Worm (Caenorhabditis elegans): ENCODE results near the gene F10E7.5.

F10E7.5 gene

DNA sequence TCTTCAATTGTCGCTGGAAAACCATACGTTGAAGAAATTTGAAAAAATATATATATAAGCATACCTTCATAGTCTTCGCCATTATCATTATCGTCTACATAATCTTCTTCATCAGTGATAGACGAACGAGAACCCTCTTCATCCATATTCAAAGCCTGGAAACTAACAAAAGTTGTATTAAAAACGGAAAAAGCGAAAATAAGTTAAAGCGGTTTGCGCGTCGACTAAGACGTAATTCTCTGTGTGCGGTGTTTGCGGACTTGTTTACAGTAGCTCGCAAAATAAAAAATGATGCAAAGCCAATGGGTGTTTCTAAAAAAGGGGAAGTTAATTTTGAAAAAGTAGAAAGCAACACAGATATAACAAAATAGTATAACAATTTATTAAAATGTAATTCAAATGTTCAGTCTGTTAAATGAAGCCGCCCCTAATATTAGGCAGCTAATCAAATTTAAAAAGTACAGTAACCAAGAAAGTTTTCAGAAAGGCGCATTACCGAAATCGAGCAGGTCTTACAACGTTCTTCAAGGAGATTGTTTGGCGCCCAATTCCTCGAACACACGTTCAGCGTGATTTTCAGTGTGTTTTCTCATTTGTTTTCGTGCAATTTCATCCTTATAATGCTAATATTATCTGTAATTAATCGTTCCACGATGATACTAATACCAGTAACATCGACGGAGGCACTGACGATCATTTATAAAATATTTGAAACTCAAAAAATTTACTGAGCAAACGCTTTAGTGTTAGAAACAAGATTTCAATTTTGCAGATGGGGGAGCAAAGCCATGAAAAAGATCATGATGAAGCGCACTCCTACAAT, 20.3 kb downstream of the F10E7.5 start, which contains the start of the genes T07F8.4 and gld-3:
Gene T07F8.4 (minus strand): TSS at position 162 of the 823 bp plus-strand sequence.
Gene gld-3 (plus strand): TSS at position 773 of the 823 bp plus-strand sequence.
- TF ChIP-seq hmbx-1 (tag; optimal IDR thresholded peaks at IDR 0.05) (no peak), sea-1 (GFP tag; conservative IDR thresholded peaks at IDR 0.05) (no peak), aly-1 (tag; optimal IDR thresholded peaks at IDR 0.05) (no peak), tbx-37 (GFP tag; conservative IDR thresholded peaks at IDR 0.05) (no peak), F13C5.2 (tag; optimal IDR thresholded peaks at IDR 0.05) (no peak), pes-1 (GFP tag; IDR thresholded peaks at IDR 0.05) (no peak), ama-1 (optimal IDR thresholded peaks at IDR 0.05) (no peak)

DNA sequence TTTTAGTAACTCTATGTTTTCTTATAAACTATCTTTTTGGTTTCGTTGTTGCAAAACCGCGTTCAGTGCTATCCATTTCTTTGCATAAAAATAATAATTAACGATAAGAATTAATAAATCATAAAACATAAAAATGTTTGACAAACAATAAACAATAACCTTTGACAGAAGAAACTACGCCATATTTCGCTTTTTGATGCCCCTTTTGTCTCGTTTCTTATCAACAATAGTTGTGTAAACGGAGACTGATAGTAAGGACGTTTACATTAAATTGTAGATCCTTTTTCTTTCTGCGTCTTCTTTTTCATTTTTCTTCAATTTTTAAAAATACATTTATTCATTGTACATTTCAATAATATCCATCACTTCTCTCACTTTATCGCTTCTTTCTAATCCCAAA, 27.3 kb downstream of the F10E7.5 start:
- no peak for TF ChIP-seq aly-1 (tag; optimal IDR thresholded peaks at IDR 0.05)
- TF ChIP-seq flt-1 (GFP tag; IDR thresholded peaks at IDR 0.05), result no peak
- TF ChIP-seq ceh-13 (GFP tag; optimal IDR thresholded peaks at IDR 0.05), result no peak
- no peak for TF ChIP-seq hnd-1 (tag; optimal IDR thresholded peaks at IDR 0.05)
- TF ChIP-seq ets-7 (tag; optimal IDR thresholded peaks at IDR 0.05), result no peak
- TF ChIP-seq hmbx-1 (tag; optimal IDR thresholded peaks at IDR 0.05), result no peak
- no peak for TF ChIP-seq scrt-1 (GFP tag; IDR thresholded peaks at IDR 0.05)
- no peak for TF ChIP-seq ama-1 (optimal IDR thresholded peaks at IDR 0.05)
- TF ChIP-seq tbx-11 (GFP tag; IDR thresholded peaks at IDR 0.05), result no peak
- no peak for TF ChIP-seq sea-1 (GFP tag; conservative IDR thresholded peaks at IDR 0.05)
- no peak for TF ChIP-seq tbx-37 (GFP tag; conservative IDR thresholded peaks at IDR 0.05)
- no peak for TF ChIP-seq F13C5.2 (tag; optimal IDR thresholded peaks at IDR 0.05)
- TF ChIP-seq hmg-4 (GFP tag; optimal IDR thresholded peaks at IDR 0.05), result no peak
- no peak for TF ChIP-seq tra-4 (tag; optimal IDR thresholded peaks at IDR 0.05)
- no peak for TF ChIP-seq ceh-36 (tag; optimal IDR thresholded peaks at IDR 0.05)
- no peak for TF ChIP-seq B0310.2 (tag; optimal IDR thresholded peaks at IDR 0.05)
- no peak for TF ChIP-seq pes-1 (GFP tag; IDR thresholded peaks at IDR 0.05)

DNA sequence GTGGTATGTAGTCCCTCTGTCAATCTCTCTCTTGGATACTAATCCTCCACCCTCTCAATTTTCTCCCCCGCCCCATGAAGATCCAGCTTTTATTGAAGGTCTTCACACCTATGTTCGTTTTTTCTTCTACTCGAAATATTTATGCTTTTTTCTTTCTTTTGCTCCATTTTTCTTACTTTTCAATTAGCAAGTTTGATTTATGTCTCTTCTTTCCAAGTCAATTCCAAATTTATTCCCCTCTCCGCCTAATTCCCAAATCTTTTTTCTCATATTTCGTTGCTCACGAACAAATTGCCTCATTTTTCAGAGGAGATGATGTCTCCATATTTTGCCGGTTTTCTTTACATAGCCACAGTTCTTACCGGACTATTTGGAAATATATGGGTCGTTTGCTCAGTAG, 32.5 kb downstream of the F10E7.5 start, which contains the start of gene npr-31:
Gene npr-31 (plus strand): TSS at position 301 of the 400 bp plus-strand sequence.
- TF ChIP-seq flt-1 (GFP tag; IDR thresholded peaks at IDR 0.05) (no peak), aly-1 (tag; optimal IDR thresholded peaks at IDR 0.05) (no peak), B0310.2 (tag; optimal IDR thresholded peaks at IDR 0.05) (no peak), tra-4 (tag; optimal IDR thresholded peaks at IDR 0.05) (no peak), scrt-1 (GFP tag; IDR thresholded peaks at IDR 0.05) (no peak), sea-1 (GFP tag; conservative IDR thresholded peaks at IDR 0.05) (no peak), hmg-4 (GFP tag; optimal IDR thresholded peaks at IDR 0.05) (no peak), ceh-13 (GFP tag; optimal IDR thresholded peaks at IDR 0.05) (no peak)

ce11 chrII:7146240-7146639, 34.5 kb downstream of the F10E7.5 start:
- TF ChIP-seq flt-1 (GFP tag; IDR thresholded peaks at IDR 0.05) (no peak), aly-1 (tag; optimal IDR thresholded peaks at IDR 0.05) (no peak), tbx-37 (GFP tag; conservative IDR thresholded peaks at IDR 0.05) (no peak), hmg-4 (GFP tag; optimal IDR thresholded peaks at IDR 0.05) (no peak), pes-1 (GFP tag; IDR thresholded peaks at IDR 0.05) (no peak), sea-1 (GFP tag; conservative IDR thresholded peaks at IDR 0.05) (no peak), hmbx-1 (tag; optimal IDR thresholded peaks at IDR 0.05) (no peak), F13C5.2 (tag; optimal IDR thresholded peaks at IDR 0.05) (no peak)

- TF ChIP-seq pes-1 (GFP tag; IDR thresholded peaks at IDR 0.05), result no peak
- TF ChIP-seq ceh-13 (GFP tag; optimal IDR thresholded peaks at IDR 0.05), result no peak
- no peak for TF ChIP-seq flt-1 (GFP tag; IDR thresholded peaks at IDR 0.05)
- TF ChIP-seq tbx-11 (GFP tag; IDR thresholded peaks at IDR 0.05), result no peak
- no peak for TF ChIP-seq hnd-1 (tag; optimal IDR thresholded peaks at IDR 0.05)
- no peak for TF ChIP-seq aly-1 (tag; optimal IDR thresholded peaks at IDR 0.05)
- no peak for TF ChIP-seq hmg-4 (GFP tag; optimal IDR thresholded peaks at IDR 0.05)
- no peak for TF ChIP-seq sea-1 (GFP tag; conservative IDR thresholded peaks at IDR 0.05)
- no peak for TF ChIP-seq tra-4 (tag; optimal IDR thresholded peaks at IDR 0.05)
- TF ChIP-seq F13C5.2 (tag; optimal IDR thresholded peaks at IDR 0.05), result no peak
Observed at ce11 chrII:7147550-7147949, 35.8 kb downstream of the F10E7.5 start.

DNA sequence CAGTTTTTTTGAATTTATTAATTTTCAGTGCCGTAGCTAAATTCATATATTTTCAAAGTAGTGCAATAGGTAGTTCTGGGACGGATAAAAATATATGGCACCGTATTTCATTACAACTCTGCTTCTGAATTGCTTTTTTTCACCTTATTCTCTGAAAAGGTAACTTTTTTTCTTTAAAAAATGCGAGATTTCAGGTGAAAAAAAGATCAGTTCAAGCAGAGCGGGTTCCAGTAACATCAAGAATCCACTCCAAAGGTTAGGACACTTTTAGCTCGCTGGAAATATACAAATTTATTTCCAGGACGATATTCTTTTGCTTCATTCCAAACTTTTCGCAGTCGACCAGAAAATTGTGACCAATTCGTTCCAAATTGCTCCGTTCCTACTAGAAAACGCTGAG, 36.3 kb downstream of the F10E7.5 start, which contains the start of gene T07F8.1:
Gene T07F8.1 (plus strand): TSS at position 301 of the 400 bp plus-strand sequence.
- TF ChIP-seq ama-1 (optimal IDR thresholded peaks at IDR 0.05) (no peak), B0310.2 (tag; optimal IDR thresholded peaks at IDR 0.05) (no peak), tra-4 (tag; optimal IDR thresholded peaks at IDR 0.05) (no peak), ceh-36 (tag; optimal IDR thresholded peaks at IDR 0.05) (no peak), flt-1 (GFP tag; IDR thresholded peaks at IDR 0.05) (no peak), aly-1 (tag; optimal IDR thresholded peaks at IDR 0.05) (no peak), tbx-37 (GFP tag; conservative IDR thresholded peaks at IDR 0.05) (no peak), F13C5.2 (tag; optimal IDR thresholded peaks at IDR 0.05) (no peak), scrt-1 (GFP tag; IDR thresholded peaks at IDR 0.05) (no peak)

DNA sequence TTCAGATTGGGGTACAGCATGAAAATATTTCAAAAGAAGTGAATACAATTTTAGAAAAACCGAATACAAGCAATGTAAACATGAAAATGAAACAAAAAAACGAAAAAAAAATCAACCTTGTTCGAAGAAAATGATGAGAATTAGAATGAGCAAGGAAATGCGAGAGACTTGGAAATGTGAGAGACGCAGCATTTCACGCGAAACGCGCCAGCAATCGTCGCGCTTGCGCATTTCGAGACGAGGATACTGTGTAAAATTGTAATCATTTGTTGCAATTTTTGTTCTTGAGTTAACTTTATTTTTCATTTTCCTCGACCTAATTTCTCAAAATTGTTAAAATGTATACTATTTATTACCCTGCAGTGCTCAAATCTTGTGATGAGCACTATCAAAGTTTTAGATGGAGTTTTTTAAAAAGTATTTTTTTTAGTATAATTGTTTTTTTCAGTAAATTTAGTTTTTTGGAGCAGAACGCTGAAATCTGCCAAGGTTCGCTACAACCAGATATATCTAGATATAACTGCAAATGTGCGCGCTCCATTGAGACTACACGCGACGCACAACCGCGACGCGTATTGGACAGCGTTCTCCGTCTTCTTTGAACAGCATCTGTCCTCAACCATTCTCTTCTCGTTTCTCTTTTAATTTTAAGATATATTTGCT, 40.3 kb downstream of the F10E7.5 start, which contains the start of gene fust-1:
Gene fust-1 (plus strand): TSS at position 613 of the 663 bp plus-strand sequence.
- TF ChIP-seq B0310.2 (tag; optimal IDR thresholded peaks at IDR 0.05) (no peak), tra-4 (tag; optimal IDR thresholded peaks at IDR 0.05) (no peak), tbx-11 (GFP tag; IDR thresholded peaks at IDR 0.05) (peak; percentile 48; the same call in 1 of the 2 replicates), ceh-36 (tag; optimal IDR thresholded peaks at IDR 0.05) (peak; percentile 39), sea-1 (GFP tag; conservative IDR thresholded peaks at IDR 0.05) (no peak; the same call in 1 of the 2 replicates), tbx-37 (GFP tag; conservative IDR thresholded peaks at IDR 0.05) (peak; percentile 33; the same call in 1 of the 2 replicates), flt-1 (GFP tag; IDR thresholded peaks at IDR 0.05) (peak; percentile 64; the same call in 1 of the 2 replicates), hmg-4 (GFP tag; optimal IDR thresholded peaks at IDR 0.05) (peak; percentile 46), pes-1 (GFP tag; IDR thresholded peaks at IDR 0.05) (peak; percentile 77), aly-1 (tag; optimal IDR thresholded peaks at IDR 0.05) (no peak), scrt-1 (GFP tag; IDR thresholded peaks at IDR 0.05) (peak; percentile 58; the same call in 1 of the 2 replicates), ets-7 (tag; optimal IDR thresholded peaks at IDR 0.05) (no peak), F13C5.2 (tag; optimal IDR thresholded peaks at IDR 0.05) (peak; percentile 89), hnd-1 (tag; optimal IDR thresholded peaks at IDR 0.05) (peak; percentile 1), ceh-13 (GFP tag; optimal IDR thresholded peaks at IDR 0.05) (no peak), ama-1 (optimal IDR thresholded peaks at IDR 0.05) (no peak), hmbx-1 (tag; optimal IDR thresholded peaks at IDR 0.05) (peak; percentile 19)

Data from whole organism, early embryonic.